Fruit fly (Drosophila melanogaster): ENCODE results near the gene slgA.

slgA gene

DNA sequence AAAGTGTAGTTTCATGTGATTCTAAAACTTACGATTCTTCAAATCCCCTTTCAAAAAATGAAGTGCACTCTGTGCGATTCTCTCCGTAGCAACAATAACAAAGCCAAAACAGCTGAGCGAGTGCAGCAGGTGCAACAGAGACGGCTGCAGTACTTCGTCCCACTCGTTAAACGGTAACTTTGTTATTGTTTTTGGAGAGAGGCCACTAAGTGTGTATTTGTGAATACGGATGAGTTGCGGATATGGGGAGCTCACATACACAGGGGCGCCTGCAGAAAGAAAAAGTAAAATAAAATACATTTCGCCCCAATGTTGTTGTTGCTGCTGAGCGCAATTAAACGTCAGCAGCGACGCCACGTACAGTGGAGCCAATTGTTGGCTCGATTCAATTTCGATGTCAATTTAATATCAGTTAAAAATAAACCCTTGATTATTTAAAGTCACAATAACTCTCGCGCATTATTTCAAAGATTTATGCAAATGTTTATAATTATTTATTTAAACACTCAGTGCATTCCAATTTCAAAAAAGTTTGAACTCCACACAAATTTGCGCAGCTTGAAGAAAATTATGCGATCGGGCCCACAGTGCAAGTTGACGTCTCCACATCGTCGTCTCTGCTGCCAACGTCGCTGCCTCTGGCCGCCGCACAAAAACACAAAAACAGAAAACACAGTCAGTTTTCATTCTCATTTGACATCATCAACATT lies 6.3 kb upstream of the slgA start:
- TF ChIP-seq CG2199 (GFP tag; IDR thresholded peaks at IDR 0.05) (peak; percentile 89), Xrp1 (GFP tag; IDR thresholded peaks at IDR 0.05) (peak; percentile 96), CG5953 (GFP tag; IDR thresholded peaks at IDR 0.05) (peak; percentile 91), kni (GFP tag; optimal IDR thresholded peaks at IDR 0.05) (peak; percentile 96), CG15514 (GFP tag; optimal IDR thresholded peaks at IDR 0.05) (peak; percentile 94), CG5180 (GFP tag; optimal IDR thresholded peaks at IDR 0.05) (peak; percentile 92), CG7271 (tag; optimal IDR thresholded peaks at IDR 0.05) (peak; percentile 75), Rfx (GFP tag; IDR thresholded peaks at IDR 0.05) (peak; percentile 98), Nf-YB (GFP tag; optimal IDR thresholded peaks at IDR 0.05) (peak; percentile 86), sens-2 (GFP tag; IDR thresholded peaks at IDR 0.05) (peak; percentile 84), CG2116 (GFP tag; optimal IDR thresholded peaks at IDR 0.05) (peak; percentile 85), Myb (GFP tag; optimal IDR thresholded peaks at IDR 0.05) (peak; percentile 83), CG30403 (GFP tag; optimal IDR thresholded peaks at IDR 0.05) (peak; percentile 98), CG10565 (GFP tag; optimal IDR thresholded peaks at IDR 0.05) (peak; percentile 63), CG10979 (tag; optimal IDR thresholded peaks at IDR 0.05) (peak; percentile 97), CG7372 (GFP tag; IDR thresholded peaks at IDR 0.05) (peak; percentile 95), pfk (GFP tag; optimal IDR thresholded peaks at IDR 0.05) (peak; percentile 72), CG34422 (GFP tag; IDR thresholded peaks at IDR 0.05) (peak; percentile 97), CG6683 (GFP tag; optimal IDR thresholded peaks at IDR 0.05) (peak; percentile 96), CG4707 (GFP tag; optimal IDR thresholded peaks at IDR 0.05) (peak; percentile 99), bsh (GFP tag; optimal IDR thresholded peaks at IDR 0.05) (peak; percentile 97), mld (GFP tag; IDR thresholded peaks at IDR 0.05; ENCODE audit: partially characterized antibody) (no peak), repo (GFP tag; optimal IDR thresholded peaks at IDR 0.05) (peak; percentile 88), hbn (GFP tag; IDR thresholded peaks at IDR 0.05; ENCODE audit: partially characterized antibody) (no peak), Dip3 (GFP tag; optimal IDR thresholded peaks at IDR 0.05) (peak; percentile 93), zen2 (GFP tag; IDR thresholded peaks at IDR 0.05; ENCODE audit: partially characterized antibody) (no peak), CG15696 (tag; optimal IDR thresholded peaks at IDR 0.05) (peak; percentile 96), nau (GFP tag; optimal IDR thresholded peaks at IDR 0.05) (peak; percentile 96), cwo (GFP tag; optimal IDR thresholded peaks at IDR 0.05) (peak; percentile 96), CG12744 (GFP tag; optimal IDR thresholded peaks at IDR 0.05) (peak; percentile 96), vvl (GFP tag; IDR thresholded peaks at IDR 0.05) (peak; percentile 97), CG31388 (GFP tag; optimal IDR thresholded peaks at IDR 0.05) (peak; percentile 87), CG1832 (GFP tag; optimal IDR thresholded peaks at IDR 0.05) (no peak), CG9817 (tag; optimal IDR thresholded peaks at IDR 0.05) (peak; percentile 98), CG13624 (GFP tag; optimal IDR thresholded peaks at IDR 0.05) (peak; percentile 96), aop (GFP tag; IDR thresholded peaks at IDR 0.05) (peak; percentile 82), CG8359 (GFP tag; optimal IDR thresholded peaks at IDR 0.05; ENCODE audit: borderline replicate concordance) (peak; percentile 91), cato (GFP tag; optimal IDR thresholded peaks at IDR 0.05; ENCODE audit: borderline replicate concordance) (peak; percentile 97), MESR4 (GFP tag; optimal IDR thresholded peaks at IDR 0.05) (peak; percentile 39), CG9876 (GFP tag; optimal IDR thresholded peaks at IDR 0.05) (peak; percentile 88), B-H1 (GFP tag; IDR thresholded peaks at IDR 0.05) (peak; percentile 94), fu2 (GFP tag; optimal IDR thresholded peaks at IDR 0.05) (peak; percentile 96), Drgx (GFP tag; IDR thresholded peaks at IDR 0.05) (peak; percentile 97), Poxn (GFP tag; IDR thresholded peaks at IDR 0.05) (peak; percentile 82), CG7357 (GFP tag; IDR thresholded peaks at IDR 0.05) (peak; percentile 91), CG14441 (GFP tag; IDR thresholded peaks at IDR 0.05) (peak; percentile 95), ase (GFP tag; IDR thresholded peaks at IDR 0.05) (peak; percentile 93), NK7.1 (GFP tag; optimal IDR thresholded peaks at IDR 0.05) (peak; percentile 93), CG11504 (tag; optimal IDR thresholded peaks at IDR 0.05) (peak; percentile 98)

All from whole organism, embryonic.